Worm (Caenorhabditis elegans): Measurements from ENCODE around the gene srt-39.

srt-39 gene

DNA sequence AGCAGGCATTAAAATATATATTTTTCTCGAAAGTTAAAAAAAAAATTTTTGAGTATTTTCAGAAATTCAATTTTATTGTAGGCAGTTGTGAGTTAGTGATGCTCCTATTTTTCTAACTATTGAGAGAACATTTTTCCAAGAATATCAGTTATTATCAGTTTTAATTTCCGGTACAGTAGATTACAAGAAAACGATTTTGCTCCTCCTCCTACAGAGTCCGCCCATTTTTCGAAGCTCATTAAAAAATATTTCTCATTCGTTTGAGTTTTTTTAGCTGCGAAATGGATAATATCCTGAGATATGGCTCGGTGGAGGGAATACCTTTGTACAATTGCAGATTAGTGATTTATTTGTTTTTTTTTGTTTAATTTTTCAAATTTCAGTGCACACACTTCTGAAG is at the start of gene srt-39:
srt-39 (plus strand) TSS at position 301 of the 400 bp plus-strand sequence.
- TF ChIP-seq cog-1 (tag; optimal IDR thresholded peaks at IDR 0.05) (no peak), ztf-23 (GFP tag; IDR thresholded peaks at IDR 0.05) (no peak), tab-1 (GFP tag; IDR thresholded peaks at IDR 0.05) (no peak), flt-1 (GFP tag; IDR thresholded peaks at IDR 0.05) (no peak), klf-2 (GFP tag; conservative IDR thresholded peaks at IDR 0.05) (no peak), ref-1 (GFP tag; conservative IDR thresholded peaks at IDR 0.05) (no peak), T22C8.4 (GFP tag; IDR thresholded peaks at IDR 0.05) (no peak), med-1 (GFP tag; optimal IDR thresholded peaks at IDR 0.05; ENCODE audit: insufficient read depth) (no peak), ztf-29 (GFP tag; IDR thresholded peaks at IDR 0.05) (no peak)

DNA sequence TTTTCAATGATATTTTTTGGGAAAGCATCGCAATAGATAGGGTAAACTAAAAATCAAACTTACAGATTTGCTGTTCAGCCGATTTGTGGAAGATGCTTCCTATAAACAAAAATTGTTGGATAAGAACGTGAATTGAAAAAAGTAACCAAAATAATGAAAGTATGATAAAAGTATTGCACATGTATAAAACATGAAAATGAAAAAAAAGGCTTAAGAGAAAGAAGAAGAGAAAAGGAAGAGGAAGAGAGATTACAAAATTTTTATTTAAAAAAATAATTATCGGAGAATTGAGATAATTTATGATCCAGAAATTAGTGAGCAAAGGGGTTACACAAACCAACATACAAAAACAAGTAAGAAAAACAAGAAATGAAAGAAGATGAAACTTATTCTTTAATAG is 43.3 kb upstream of the srt-39 start, which contains the start of gene pals-37:
pals-37 (minus strand) TSS at position 101 of the 400 bp plus-strand sequence.
- TF ChIP-seq flt-1 (GFP tag; IDR thresholded peaks at IDR 0.05) (no peak), med-1 (GFP tag; optimal IDR thresholded peaks at IDR 0.05; ENCODE audit: insufficient read depth) (no peak), klf-2 (GFP tag; conservative IDR thresholded peaks at IDR 0.05) (no peak), ztf-23 (GFP tag; IDR thresholded peaks at IDR 0.05) (no peak), tab-1 (GFP tag; IDR thresholded peaks at IDR 0.05) (no peak), ztf-29 (GFP tag; IDR thresholded peaks at IDR 0.05) (no peak), ref-1 (GFP tag; conservative IDR thresholded peaks at IDR 0.05) (no peak), T22C8.4 (GFP tag; IDR thresholded peaks at IDR 0.05) (no peak), cog-1 (tag; optimal IDR thresholded peaks at IDR 0.05) (no peak)

DNA sequence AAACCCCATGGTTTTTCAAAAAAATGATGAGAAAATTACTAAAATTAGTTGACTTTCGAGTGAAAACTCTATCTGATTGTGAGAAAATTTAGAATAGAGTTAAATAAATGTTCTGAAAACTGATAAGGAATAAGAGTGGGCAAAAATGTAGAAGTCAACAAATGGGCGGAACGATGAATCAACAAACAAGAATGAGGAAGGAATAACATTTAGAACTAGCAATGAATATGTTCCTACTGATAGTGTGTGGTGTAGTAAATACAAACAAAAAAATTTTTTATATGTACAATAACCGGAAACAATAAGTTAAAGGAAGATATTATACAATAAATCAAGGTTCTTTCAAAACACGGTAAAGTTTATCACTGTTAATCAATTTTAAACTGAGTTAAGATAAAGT is 40.9 kb upstream of the srt-39 start, which contains the start of gene pals-39:
pals-39 (minus strand) TSS at position 101 of the 400 bp plus-strand sequence.
- no peak for TF ChIP-seq cog-1 (tag; optimal IDR thresholded peaks at IDR 0.05)
- no peak for TF ChIP-seq klf-2 (GFP tag; conservative IDR thresholded peaks at IDR 0.05)
- TF ChIP-seq flt-1 (GFP tag; IDR thresholded peaks at IDR 0.05), result no peak
- no peak for TF ChIP-seq ztf-23 (GFP tag; IDR thresholded peaks at IDR 0.05)
- TF ChIP-seq T22C8.4 (GFP tag; IDR thresholded peaks at IDR 0.05), result no peak
- TF ChIP-seq ref-1 (GFP tag; conservative IDR thresholded peaks at IDR 0.05), result no peak
- TF ChIP-seq ztf-29 (GFP tag; IDR thresholded peaks at IDR 0.05), result no peak

DNA sequence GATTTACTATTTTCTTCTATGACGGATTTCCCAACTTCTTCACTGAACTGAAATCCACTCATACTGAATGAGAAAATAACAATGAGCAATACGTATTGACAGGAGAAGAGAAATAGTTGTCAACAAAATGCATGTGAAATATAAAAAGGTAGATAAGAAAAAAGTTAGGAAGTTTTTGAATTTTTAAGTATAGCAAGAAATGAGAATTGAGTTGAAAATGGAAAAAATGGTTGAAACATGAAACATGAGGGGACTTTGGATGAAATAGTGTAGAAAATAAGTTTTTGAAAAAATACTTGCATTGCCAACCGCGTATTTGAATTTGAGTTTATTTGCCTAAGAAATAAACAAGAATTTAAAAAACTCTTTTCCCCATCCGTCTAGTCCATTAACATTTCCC is 37.8 kb upstream of the srt-39 start, which contains the start of the genes pals-38 and C54D10.9:
pals-38 (minus strand) TSS at position 101 of the 400 bp plus-strand sequence.
C54D10.9 (plus strand) TSS at position 259 of the 400 bp plus-strand sequence.
- TF ChIP-seq tab-1 (GFP tag; IDR thresholded peaks at IDR 0.05) (no peak), cog-1 (tag; optimal IDR thresholded peaks at IDR 0.05) (no peak), med-1 (GFP tag; optimal IDR thresholded peaks at IDR 0.05; ENCODE audit: insufficient read depth) (no peak), ref-1 (GFP tag; conservative IDR thresholded peaks at IDR 0.05) (no peak), klf-2 (GFP tag; conservative IDR thresholded peaks at IDR 0.05) (no peak), ztf-29 (GFP tag; IDR thresholded peaks at IDR 0.05) (no peak), flt-1 (GFP tag; IDR thresholded peaks at IDR 0.05) (no peak)

DNA sequence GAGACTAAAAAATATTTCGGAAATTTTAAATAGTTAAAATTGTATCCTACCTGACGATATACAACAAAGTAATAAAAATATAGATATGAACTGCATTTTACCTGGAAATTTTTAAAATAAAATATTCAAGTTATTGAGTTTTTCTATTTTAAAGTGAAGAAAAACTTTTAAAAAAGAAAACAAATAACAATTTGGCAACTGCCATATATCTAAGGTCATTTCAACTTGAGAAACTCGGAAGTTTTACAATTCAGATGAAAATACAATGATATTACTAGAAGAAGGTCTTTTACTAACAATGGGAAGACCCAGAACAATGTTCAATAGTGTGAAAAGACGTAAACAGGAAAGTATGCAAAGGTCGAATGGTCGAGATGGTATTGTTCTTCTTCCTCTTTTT is 34.8 kb upstream of the srt-39 start, which contains the start of gene C54D10.10:
C54D10.10 (minus strand) TSS at position 101 of the 400 bp plus-strand sequence.
- TF ChIP-seq tab-1 (GFP tag; IDR thresholded peaks at IDR 0.05) (no peak), ztf-23 (GFP tag; IDR thresholded peaks at IDR 0.05) (no peak), T22C8.4 (GFP tag; IDR thresholded peaks at IDR 0.05) (no peak), cog-1 (tag; optimal IDR thresholded peaks at IDR 0.05) (no peak), ref-1 (GFP tag; conservative IDR thresholded peaks at IDR 0.05) (no peak), ztf-29 (GFP tag; IDR thresholded peaks at IDR 0.05) (no peak), klf-2 (GFP tag; conservative IDR thresholded peaks at IDR 0.05) (no peak), med-1 (GFP tag; optimal IDR thresholded peaks at IDR 0.05; ENCODE audit: insufficient read depth) (no peak), flt-1 (GFP tag; IDR thresholded peaks at IDR 0.05) (no peak)

DNA sequence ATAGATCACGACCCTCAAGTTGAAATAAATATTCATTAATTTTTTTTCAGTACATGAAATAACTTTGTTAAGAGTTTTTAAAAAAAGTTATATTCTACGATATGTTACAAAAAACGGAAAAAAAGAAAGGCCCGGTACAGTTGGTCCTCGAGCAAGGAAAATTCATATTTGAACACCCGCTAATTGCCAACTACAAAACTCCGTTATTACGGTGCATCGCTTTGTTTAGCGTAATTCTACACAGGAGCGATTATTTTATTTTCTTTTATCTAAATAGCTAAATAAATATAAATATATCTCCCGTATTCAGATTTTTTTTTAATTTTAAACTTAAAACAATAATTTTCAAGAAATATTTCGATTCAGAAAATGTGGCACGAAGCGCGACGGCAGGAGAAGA is 34.2 kb upstream of the srt-39 start, which contains the start of gene F28C1.1:
F28C1.1 (plus strand) TSS at position 365 of the 400 bp plus-strand sequence.
- TF ChIP-seq ref-1 (GFP tag; conservative IDR thresholded peaks at IDR 0.05), result no peak
- TF ChIP-seq flt-1 (GFP tag; IDR thresholded peaks at IDR 0.05), result no peak
- no peak for TF ChIP-seq T22C8.4 (GFP tag; IDR thresholded peaks at IDR 0.05)
- TF ChIP-seq ztf-23 (GFP tag; IDR thresholded peaks at IDR 0.05), result no peak
- TF ChIP-seq ztf-29 (GFP tag; IDR thresholded peaks at IDR 0.05), result no peak
- no peak for TF ChIP-seq med-1 (GFP tag; optimal IDR thresholded peaks at IDR 0.05; ENCODE audit: insufficient read depth)
- TF ChIP-seq klf-2 (GFP tag; conservative IDR thresholded peaks at IDR 0.05), result no peak
- no peak for TF ChIP-seq tab-1 (GFP tag; IDR thresholded peaks at IDR 0.05)

DNA sequence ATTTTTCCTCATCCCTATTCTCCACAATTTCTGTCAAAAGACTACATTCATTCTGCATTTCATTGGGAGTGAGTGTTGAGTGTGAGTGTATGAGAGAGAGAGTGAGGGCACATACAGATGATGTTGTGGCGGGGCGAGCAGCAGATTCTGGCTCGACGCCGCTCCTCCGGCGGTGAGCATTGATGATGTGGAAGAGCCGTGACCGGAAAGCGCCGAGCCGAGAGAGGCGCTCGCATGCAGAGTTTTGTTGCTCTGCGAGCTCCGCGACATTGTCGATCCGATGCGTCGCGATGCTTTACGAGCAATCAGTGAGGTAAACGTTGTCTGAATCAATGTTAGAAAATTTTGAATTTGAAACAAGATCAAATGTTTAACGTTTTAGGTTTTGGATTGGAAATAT is 29.0 kb upstream of the srt-39 start:
- TF ChIP-seq flt-1 (GFP tag; IDR thresholded peaks at IDR 0.05) (no peak), T22C8.4 (GFP tag; IDR thresholded peaks at IDR 0.05) (no peak), ztf-23 (GFP tag; IDR thresholded peaks at IDR 0.05) (no peak), ztf-29 (GFP tag; IDR thresholded peaks at IDR 0.05) (no peak), cog-1 (tag; optimal IDR thresholded peaks at IDR 0.05) (no peak), ref-1 (GFP tag; conservative IDR thresholded peaks at IDR 0.05) (no peak), tab-1 (GFP tag; IDR thresholded peaks at IDR 0.05) (no peak), klf-2 (GFP tag; conservative IDR thresholded peaks at IDR 0.05) (no peak), med-1 (GFP tag; optimal IDR thresholded peaks at IDR 0.05; ENCODE audit: insufficient read depth) (no peak)

DNA sequence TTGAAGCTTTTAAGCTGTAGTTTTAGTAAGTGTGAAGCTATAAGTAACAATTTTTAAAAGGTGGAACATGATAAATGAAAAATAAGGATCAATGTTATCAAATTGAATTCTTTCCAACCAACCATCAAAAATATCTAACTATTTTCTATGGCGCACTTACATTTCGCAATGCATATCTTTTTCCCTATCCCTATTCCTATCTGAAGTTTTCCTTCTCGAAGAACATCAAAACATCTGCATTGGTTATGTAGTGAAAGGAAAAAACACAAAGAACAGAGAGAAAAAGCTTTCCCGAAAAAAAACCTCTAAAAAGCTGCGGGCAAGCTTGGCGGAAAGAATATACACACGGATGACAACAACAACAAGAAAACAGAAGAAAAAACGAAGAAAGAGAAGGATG is 24.1 kb upstream of the srt-39 start:
- no peak for TF ChIP-seq T22C8.4 (GFP tag; IDR thresholded peaks at IDR 0.05)
- TF ChIP-seq klf-2 (GFP tag; conservative IDR thresholded peaks at IDR 0.05), result no peak

DNA sequence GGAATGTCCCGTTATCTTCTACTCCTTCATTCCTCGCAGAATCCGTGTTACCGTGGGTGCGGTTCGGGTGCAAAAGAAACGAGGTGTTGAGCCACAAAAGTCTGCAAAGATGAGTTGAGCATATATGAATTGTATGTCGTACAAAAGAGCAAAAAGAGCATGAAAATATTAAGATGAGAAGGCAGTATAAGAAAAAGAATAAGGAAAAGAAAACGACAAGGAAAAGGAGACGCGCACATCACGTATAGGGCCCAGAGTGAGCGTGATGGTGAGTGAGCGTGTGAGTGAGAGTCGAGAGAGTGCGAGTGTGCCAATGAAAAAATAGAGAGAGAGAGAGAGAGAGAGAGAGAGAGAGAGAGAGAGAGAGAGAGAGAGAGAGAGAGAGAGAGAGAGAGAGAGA is 21.8 kb upstream of the srt-39 start, which contains the start of gene egl-10:
egl-10 (minus strand) TSS at position 101 of the 400 bp plus-strand sequence.
- TF ChIP-seq med-1 (GFP tag; optimal IDR thresholded peaks at IDR 0.05; ENCODE audit: insufficient read depth) (no peak), ref-1 (GFP tag; conservative IDR thresholded peaks at IDR 0.05) (no peak), ztf-23 (GFP tag; IDR thresholded peaks at IDR 0.05) (no peak), ztf-29 (GFP tag; IDR thresholded peaks at IDR 0.05) (no peak), T22C8.4 (GFP tag; IDR thresholded peaks at IDR 0.05) (no peak), flt-1 (GFP tag; IDR thresholded peaks at IDR 0.05) (no peak), tab-1 (GFP tag; IDR thresholded peaks at IDR 0.05) (no peak), klf-2 (GFP tag; conservative IDR thresholded peaks at IDR 0.05) (no peak), cog-1 (tag; optimal IDR thresholded peaks at IDR 0.05) (no peak)

DNA sequence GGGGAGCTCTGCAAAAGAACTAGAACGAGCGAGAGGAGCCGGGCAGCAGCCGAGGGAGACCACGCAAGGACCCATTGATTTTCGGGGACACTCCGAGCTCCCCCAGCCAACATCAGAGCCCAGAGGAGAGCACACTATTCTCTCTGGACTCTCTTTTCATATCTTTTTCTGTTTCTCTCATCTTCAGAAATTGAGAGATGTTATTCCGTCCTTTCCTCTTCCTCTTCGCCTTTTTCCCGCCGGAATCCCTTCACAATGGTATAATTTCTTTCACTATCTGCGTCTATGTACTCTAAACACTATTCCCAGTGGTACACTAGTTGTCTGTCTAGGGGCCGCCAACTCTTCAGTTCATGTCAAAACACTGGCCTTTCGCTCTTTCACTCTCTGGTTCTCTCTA is 19.3 kb upstream of the srt-39 start:
- no peak for TF ChIP-seq klf-2 (GFP tag; conservative IDR thresholded peaks at IDR 0.05)
- no peak for TF ChIP-seq tab-1 (GFP tag; IDR thresholded peaks at IDR 0.05)
- 0 out of 2 replicates have a peak, but pooled peaks have one; percentile 23 for TF ChIP-seq T22C8.4 (GFP tag; IDR thresholded peaks at IDR 0.05)
- no peak for TF ChIP-seq ref-1 (GFP tag; conservative IDR thresholded peaks at IDR 0.05)
- TF ChIP-seq ztf-23 (GFP tag; IDR thresholded peaks at IDR 0.05), result no peak
- TF ChIP-seq med-1 (GFP tag; optimal IDR thresholded peaks at IDR 0.05; ENCODE audit: insufficient read depth), result no peak
- no peak for TF ChIP-seq ztf-29 (GFP tag; IDR thresholded peaks at IDR 0.05)
- TF ChIP-seq cog-1 (tag; optimal IDR thresholded peaks at IDR 0.05), result peak; percentile 87
- TF ChIP-seq flt-1 (GFP tag; IDR thresholded peaks at IDR 0.05), result no peak
